Fruit fly (Drosophila melanogaster) Kc167 (cell line): ENCODE data around the gene CG6013.

Experiments used
- Myc ChIP-seq: fragments of >200 bp; optimal IDR thresholded peaks from 2 replicates; lab custom pipeline; 2017; ENCODE audit warnings: missing external identifiers
- Sin3A ChIP-seq: fragments of >200 bp; optimal IDR thresholded peaks from 2 replicates; lab custom pipeline; 2018; ENCODE audit warnings: missing external identifiers
- h ChIP-seq: fragments of >200 bp; optimal IDR thresholded peaks from 3 replicates; lab custom pipeline; 2018; ENCODE audit warnings: missing external identifiers
- insv ChIP-seq: fragments of >200 bp; optimal IDR thresholded peaks from 3 replicates; lab custom pipeline; 2018; ENCODE audit warnings: missing external identifiers
- psq ChIP-seq: fragments of >200 bp; optimal IDR thresholded peaks from 2 replicates; lab custom pipeline; 2017; ENCODE audit warnings: missing external identifiers
- ttk ChIP-seq: sonication (Bioruptor generic); optimal IDR thresholded peaks from 2 replicates; lab custom pipeline; 2017; ENCODE audit warnings: missing external identifiers

CG6013 gene

dm6 chr3R:18995556-18996272 is 35.6 kb upstream of the CG6013 start:
- TF ChIP-seq Sin3A (no peak), insv (lab: Kevin White, UChicago) (no peak)

- TF ChIP-seq insv (lab: Kevin White, UChicago) (no peak), ttk (lab: Kevin White, UChicago) (no peak), psq (lab: Kevin White, UChicago) (no peak), h (lab: Kevin White, UChicago) (no peak), Myc (no peak), Sin3A (no peak)
Observed at dm6 chr3R:18997388-18998287, 33.7 kb upstream of the CG6013 start.

- no peak for TF ChIP-seq h (lab: Kevin White, UChicago)
- no peak for TF ChIP-seq psq (lab: Kevin White, UChicago)
- no peak for TF ChIP-seq Myc
- no peak for TF ChIP-seq Sin3A
- no peak for TF ChIP-seq insv (lab: Kevin White, UChicago)
- TF ChIP-seq ttk (lab: Kevin White, UChicago), result no peak
Observed at dm6 chr3R:18998370-18998769, 32.9 kb upstream of the CG6013 start.

dm6 chr3R:18999906-19000451 is 31.3 kb upstream of the CG6013 start:
- no peak for TF ChIP-seq ttk (lab: Kevin White, UChicago)

dm6 chr3R:19001701-19002100 is 29.6 kb upstream of the CG6013 start:
- TF ChIP-seq insv (lab: Kevin White, UChicago) (no peak), h (lab: Kevin White, UChicago) (no peak), Sin3A (no peak), Myc (no peak), ttk (lab: Kevin White, UChicago) (no peak), psq (lab: Kevin White, UChicago) (no peak)

dm6 chr3R:19010923-19011322 is 20.4 kb upstream of the CG6013 start:
- no peak for TF ChIP-seq ttk (lab: Kevin White, UChicago)
- no peak for TF ChIP-seq h (lab: Kevin White, UChicago)
- no peak for TF ChIP-seq Myc
- no peak for TF ChIP-seq insv (lab: Kevin White, UChicago)
- TF ChIP-seq Sin3A, result no peak
- TF ChIP-seq psq (lab: Kevin White, UChicago), result no peak

- TF ChIP-seq ttk (lab: Kevin White, UChicago) (no peak), insv (lab: Kevin White, UChicago) (no peak), psq (lab: Kevin White, UChicago) (no peak), Myc (no peak), h (lab: Kevin White, UChicago) (no peak), Sin3A (no peak)
Observed at dm6 chr3R:19011885-19012284, 19.4 kb upstream of the CG6013 start.

dm6 chr3R:19014027-19014426 is 17.3 kb upstream of the CG6013 start:
- TF ChIP-seq Myc, result no peak

- TF ChIP-seq h (lab: Kevin White, UChicago) (no peak), Myc (no peak), psq (lab: Kevin White, UChicago) (no peak), Sin3A (no peak), ttk (lab: Kevin White, UChicago) (no peak), insv (lab: Kevin White, UChicago) (no peak)
Observed at dm6 chr3R:19014742-19015422, 16.4 kb upstream of the CG6013 start.

dm6 chr3R:19015423-19015810 is 15.9 kb upstream of the CG6013 start:
- no peak for TF ChIP-seq h (lab: Kevin White, UChicago)

- TF ChIP-seq Sin3A (no peak), insv (lab: Kevin White, UChicago) (no peak), ttk (lab: Kevin White, UChicago) (no peak), Myc (no peak), psq (lab: Kevin White, UChicago) (no peak), h (lab: Kevin White, UChicago) (no peak)
Observed at dm6 chr3R:19017318-19018043, 13.8 kb upstream of the CG6013 start.

dm6 chr3R:19023862-19024261 is 7.4 kb upstream of the CG6013 start, which contains the start of the genes CG6005 and CG14286:
CG6005 (minus strand) TSS chr3R:19024030.
CG14286 (plus strand) TSS chr3R:19024092.
- TF ChIP-seq insv (lab: Kevin White, UChicago), result no peak
- TF ChIP-seq psq (lab: Kevin White, UChicago), result no peak
- no peak for TF ChIP-seq ttk (lab: Kevin White, UChicago)
- no peak for TF ChIP-seq Myc
